Worm (Caenorhabditis elegans) whole organism, L1 larva: Measurements from ENCODE around the gene H34I24.1.

Source experiments
- hpl-2 ChIP-seq: fragments of 150-350 bp; optimal IDR thresholded peaks from 2 replicates; lab custom pipeline; 2014; ENCODE audit warnings: missing biosample characterization, missing genetic modification reagents, missing genetic modification characterization
- mep-1 ChIP-seq: fragments of 150-350 bp; optimal IDR thresholded peaks from 2 replicates; lab custom pipeline; 2014; ENCODE audit warnings: missing biosample characterization, missing genetic modification characterization
- nhr-11 ChIP-seq: fragments of 150-350 bp; optimal IDR thresholded peaks from 2 replicates; lab custom pipeline; 2014; ENCODE audit warnings: missing biosample characterization, missing genetic modification characterization
- nhr-19 ChIP-seq: fragments of 200-800 bp; sonication (Bioruptor generic); conservative IDR thresholded peaks from 2 replicates; pipeline ENCODE4 v1.3.6; 2022; ENCODE audit warnings: missing genetic modification characterization, missing compliant biosample characterization
- nhr-237 ChIP-seq: fragments of 150-350 bp; optimal IDR thresholded peaks from 2 replicates; lab custom pipeline; 2014; ENCODE audit warnings: missing biosample characterization, missing genetic modification characterization
- nhr-28 ChIP-seq: fragments of 150-350 bp; optimal IDR thresholded peaks from 2 replicates; lab custom pipeline; 2014; ENCODE audit warnings: missing biosample characterization, missing genetic modification characterization
- tlp-1 ChIP-seq: fragments of 150-350 bp; optimal IDR thresholded peaks from 2 replicates; lab custom pipeline; 2014; ENCODE audit warnings: missing biosample characterization, missing genetic modification characterization
- unc-62 ChIP-seq: fragments of 150-350 bp; optimal IDR thresholded peaks from 2 replicates; lab custom pipeline; 2014; ENCODE audit warnings: missing biosample characterization, missing genetic modification reagents, missing genetic modification characterization
- unc-86 ChIP-seq: sonication (generic microtip); optimal IDR thresholded peaks from 2 replicates; lab custom pipeline; 2016; ENCODE audit warnings: missing genetic modification characterization, missing compliant biosample characterization
- zag-1 ChIP-seq: fragments of 150-350 bp; optimal IDR thresholded peaks from 2 replicates; lab custom pipeline; 2014; ENCODE audit warnings: missing biosample characterization, missing genetic modification characterization

DNA sequence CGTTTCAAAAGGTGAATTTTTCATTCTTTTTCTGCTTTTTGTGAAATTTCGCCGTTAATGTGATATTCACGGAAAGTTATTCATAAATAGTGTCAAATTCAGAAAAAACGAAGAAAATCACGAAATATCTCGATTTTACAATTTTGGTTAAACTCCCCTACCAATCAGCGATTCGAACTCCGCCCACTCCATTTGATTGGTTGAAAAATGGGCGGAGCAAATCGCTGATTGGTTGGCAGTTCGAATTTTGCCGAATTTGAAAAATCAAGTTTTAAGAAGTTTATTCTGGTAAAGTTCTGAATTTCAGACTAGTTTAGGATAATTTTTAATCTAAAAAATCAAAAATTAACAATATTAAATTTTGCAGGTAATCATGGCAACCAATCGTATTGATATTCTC lies 17.8 kb downstream of the H34I24.1 start:
- no peak for TF ChIP-seq nhr-11 (tag; lab: Kevin White, UChicago)
- no peak for TF ChIP-seq nhr-237 (tag; lab: Kevin White, UChicago)
- no peak for TF ChIP-seq tlp-1 (tag; lab: Kevin White, UChicago)
- TF ChIP-seq hpl-2 (GFP tag; lab: Kevin White, UChicago): no peak
- TF ChIP-seq unc-86 (tag; lab: Kevin White, UChicago): no peak
- no peak for TF ChIP-seq mep-1 (tag; lab: Kevin White, UChicago)
- TF ChIP-seq zag-1 (tag; lab: Kevin White, UChicago): no peak
- TF ChIP-seq nhr-19 (GFP tag; lab: Robert Waterston, UW): no peak
- no peak for TF ChIP-seq unc-62 (GFP tag; lab: Kevin White, UChicago)
- no peak for TF ChIP-seq nhr-28 (tag; lab: Kevin White, UChicago)
